Fruit fly (Drosophila melanogaster) whole organism, embryonic: ENCODE data around the gene CG42728.

Experiments used
- Antp ChIP-seq: fragments of 200-800 bp; sonication (Bioruptor generic); optimal IDR thresholded peaks from 3 replicates; lab custom pipeline; 2016; ENCODE audit warnings: missing biosample characterization, missing genetic modification characterization
- CG10321 ChIP-seq: fragments of 200-800 bp; sonication (Bioruptor generic); IDR thresholded peaks from 2 replicates; pipeline ENCODE4 v1.3.6; 2022; ENCODE audit warnings: missing biosample characterization, missing genetic modification characterization
- CG10565 ChIP-seq: fragments of 200-800 bp; sonication (Bioruptor generic); optimal IDR thresholded peaks from 3 replicates; lab custom pipeline; 2016; ENCODE audit warnings: missing biosample characterization, mild to moderate bottlenecking, missing genetic modification characterization
- CG11398 ChIP-seq: fragments of 200-800 bp; sonication (Bioruptor generic); optimal IDR thresholded peaks from 2 replicates; lab custom pipeline; 2016; ENCODE audit warnings: missing biosample characterization, missing genetic modification characterization
- CG11695 ChIP-seq: fragments of 200-800 bp; sonication (Bioruptor generic); IDR thresholded peaks from 3 replicates; pipeline ENCODE4 v1.3.6; 2022; ENCODE audit warnings: missing biosample characterization, missing genetic modification characterization
- CG12071 ChIP-seq: fragments of 200-800 bp; sonication (Bioruptor generic); optimal IDR thresholded peaks from 3 replicates; lab custom pipeline; 2018; ENCODE audit warnings: missing biosample characterization, mild to moderate bottlenecking, missing genetic modification characterization
- CG12219 ChIP-seq: fragments of 200-800 bp; sonication (Bioruptor generic); optimal IDR thresholded peaks from 3 replicates; lab custom pipeline; 2018; ENCODE audit warnings: missing biosample characterization, mild to moderate bottlenecking, missing genetic modification characterization
- CG14014 ChIP-seq: fragments of 200-800 bp; sonication (Bioruptor generic); IDR thresholded peaks from 2 replicates; pipeline ENCODE4 v1.3.6; 2022; ENCODE audit warnings: missing biosample characterization, missing genetic modification characterization
- CG14860 ChIP-seq: fragments of 200-800 bp; sonication (Bioruptor generic); IDR thresholded peaks from 3 replicates; pipeline ENCODE4 v1.3.6; 2022; ENCODE audit warnings: missing biosample characterization, missing genetic modification characterization; ENCODE audit not compliant: partially characterized antibody
- CG15696 ChIP-seq: fragments of 200-800 bp; sonication (Bioruptor generic); optimal IDR thresholded peaks from 2 replicates; lab custom pipeline; 2019; ENCODE audit warnings: missing biosample characterization, mild to moderate bottlenecking, missing genetic modification characterization, moderate library complexity
- CG16813 ChIP-seq: fragments of 200-800 bp; sonication (Bioruptor generic); IDR thresholded peaks from 3 replicates; pipeline ENCODE4 v1.3.6; 2022; ENCODE audit warnings: missing biosample characterization, missing genetic modification characterization; ENCODE audit not compliant: partially characterized antibody
- CG16815 ChIP-seq: fragments of 200-800 bp; sonication (Bioruptor generic); optimal IDR thresholded peaks from 3 replicates; lab custom pipeline; 2017; ENCODE audit warnings: missing biosample characterization, mild to moderate bottlenecking, missing genetic modification characterization
- CG17361 ChIP-seq: fragments of 200-800 bp; sonication (Bioruptor generic); IDR thresholded peaks from 3 replicates; pipeline ENCODE4 v1.3.6; 2022; ENCODE audit warnings: missing biosample characterization, missing genetic modification characterization
- CG17612 ChIP-seq: fragments of 200-800 bp; sonication (Bioruptor generic); IDR thresholded peaks from 2 replicates; pipeline ENCODE4 v1.3.6; 2022; ENCODE audit warnings: missing biosample characterization, missing genetic modification characterization
- CG18599 ChIP-seq: fragments of 200-800 bp; sonication (Bioruptor generic); optimal IDR thresholded peaks from 3 replicates; lab custom pipeline; 2017; ENCODE audit warnings: missing biosample characterization, missing genetic modification characterization, mild to moderate bottlenecking, moderate library complexity, missing genetic modification reagents
- CG31441 ChIP-seq: fragments of 200-800 bp; sonication (Bioruptor generic); IDR thresholded peaks from 2 replicates; pipeline ENCODE4 v1.3.6; 2022; ENCODE audit warnings: missing biosample characterization, missing genetic modification characterization
- CG32767 ChIP-seq: fragments of 200-800 bp; sonication (Bioruptor generic); IDR thresholded peaks from 2 replicates; pipeline ENCODE4 v1.3.6; 2022; ENCODE audit warnings: missing biosample characterization, missing genetic modification characterization
- CG33213 ChIP-seq: fragments of 200-800 bp; sonication (Bioruptor generic); optimal IDR thresholded peaks from 3 replicates; lab custom pipeline; 2016; ENCODE audit warnings: missing biosample characterization, missing genetic modification characterization
- CG6654 ChIP-seq: fragments of 200-800 bp; sonication (Bioruptor generic); optimal IDR thresholded peaks from 2 replicates; lab custom pipeline; 2017; ENCODE audit warnings: missing biosample characterization, mild to moderate bottlenecking, missing genetic modification characterization
- CG7556 ChIP-seq: fragments of 200-800 bp; sonication (Bioruptor generic); optimal IDR thresholded peaks from 2 replicates; lab custom pipeline; 2017; ENCODE audit warnings: missing biosample characterization, mild to moderate bottlenecking, missing genetic modification characterization
- CG7963 ChIP-seq: fragments of 200-800 bp; sonication (Bioruptor generic); IDR thresholded peaks from 3 replicates; pipeline ENCODE4 v1.3.6; 2022; ENCODE audit warnings: missing biosample characterization, missing genetic modification characterization; ENCODE audit not compliant: partially characterized antibody
- CG8281 ChIP-seq: fragments of 200-800 bp; sonication (Bioruptor generic); optimal IDR thresholded peaks from 2 replicates; lab custom pipeline; 2018; ENCODE audit warnings: missing biosample characterization, mild to moderate bottlenecking, missing genetic modification characterization, moderate library complexity
- CG8924 ChIP-seq: fragments of 200-800 bp; optimal IDR thresholded peaks from 3 replicates; lab custom pipeline; 2019; ENCODE audit warnings: missing biosample characterization, mild to moderate bottlenecking, missing genetic modification characterization, moderate library complexity
- CG9215 ChIP-seq: fragments of 200-800 bp; sonication (Bioruptor generic); IDR thresholded peaks from 2 replicates; pipeline ENCODE4 v1.3.6; 2022; ENCODE audit warnings: missing biosample characterization, missing genetic modification characterization
- CG9609 ChIP-seq: fragments of 200-800 bp; sonication (Bioruptor generic); optimal IDR thresholded peaks from 3 replicates; lab custom pipeline; 2016; ENCODE audit warnings: missing biosample characterization, missing genetic modification characterization
- D19A ChIP-seq: fragments of 200-800 bp; optimal IDR thresholded peaks from 3 replicates; lab custom pipeline; 2019; ENCODE audit warnings: missing biosample characterization, mild to moderate bottlenecking, missing genetic modification characterization, moderate library complexity
- Elba2 ChIP-seq: fragments of 200-800 bp; sonication (Bioruptor generic); optimal IDR thresholded peaks from 3 replicates; lab custom pipeline; 2016; ENCODE audit warnings: missing biosample characterization, missing genetic modification characterization
- Ets65A ChIP-seq: fragments of 200-800 bp; sonication (Bioruptor generic); peaks from one replicate; lab custom pipeline; 2016; ENCODE audit warnings: missing biosample characterization, missing genetic modification characterization
- Fer2 ChIP-seq: fragments of 200-800 bp; sonication (Bioruptor generic); optimal IDR thresholded peaks from 2 replicates; lab custom pipeline; 2018; ENCODE audit warnings: missing biosample characterization, mild to moderate bottlenecking, missing genetic modification characterization, moderate library complexity
- Myb ChIP-seq: fragments of 200-800 bp; sonication (Bioruptor generic); optimal IDR thresholded peaks from 2 replicates; lab custom pipeline; 2016; ENCODE audit warnings: missing biosample characterization, missing genetic modification characterization
- Scr ChIP-seq: fragments of 200-800 bp; sonication (Bioruptor generic); IDR thresholded peaks from 2 replicates; pipeline ENCODE4 v1.3.6; 2022; ENCODE audit warnings: missing biosample characterization, missing genetic modification characterization; ENCODE audit not compliant: partially characterized antibody
- Ssrp ChIP-seq: fragments of 200-800 bp; sonication (Bioruptor generic); optimal IDR thresholded peaks from 2 replicates; lab custom pipeline; 2018; ENCODE audit warnings: missing biosample characterization, mild to moderate bottlenecking, missing genetic modification characterization, moderate library complexity
- ash1 ChIP-seq: fragments of 200-800 bp; sonication (Bioruptor generic); optimal IDR thresholded peaks from 2 replicates; lab custom pipeline; 2018; ENCODE audit warnings: missing biosample characterization, mild to moderate bottlenecking, missing genetic modification characterization
- bbx ChIP-seq: fragments of 200-800 bp; sonication (Bioruptor generic); IDR thresholded peaks from 2 replicates; pipeline ENCODE4 v1.3.6; 2022; ENCODE audit warnings: missing biosample characterization, missing genetic modification characterization; ENCODE audit not compliant: partially characterized antibody
- dimm ChIP-seq: fragments of 200-800 bp; sonication (Bioruptor generic); IDR thresholded peaks from 2 replicates; pipeline ENCODE4 v1.3.6; 2022; ENCODE audit warnings: missing biosample characterization, missing genetic modification characterization
- dysf ChIP-seq: fragments of 200-800 bp; sonication (Bioruptor generic); IDR thresholded peaks from 3 replicates; pipeline ENCODE4 v1.3.6; 2022; ENCODE audit warnings: missing biosample characterization, missing genetic modification characterization
- eve ChIP-seq, 2 experiments: fragments of >200 bp; optimal IDR thresholded peaks; 2 replicates each; lab custom pipeline; 2017; ENCODE audit warnings: missing biosample characterization in 2 of 2, missing genetic modification characterization in 2 of 2
- fd102C ChIP-seq: fragments of 200-800 bp; sonication (Bioruptor generic); optimal IDR thresholded peaks from 2 replicates; lab custom pipeline; 2018; ENCODE audit warnings: missing biosample characterization, mild to moderate bottlenecking, missing genetic modification characterization, moderate library complexity
- fru ChIP-seq: fragments of >200 bp; optimal IDR thresholded peaks from 2 replicates; lab custom pipeline; 2017
- insv ChIP-seq, 2 experiments: fragments of 200-800 bp; sonication (Bioruptor generic); optimal IDR thresholded peaks; 3 replicates each; lab custom pipeline; 2016 to 2018; ENCODE audit warnings: missing biosample characterization in 2 of 2, missing genetic modification characterization in 2 of 2
- kni ChIP-seq: fragments of 200-800 bp; sonication (Bioruptor generic); optimal IDR thresholded peaks from 3 replicates; lab custom pipeline; 2017; ENCODE audit warnings: mild to moderate bottlenecking, missing biosample characterization, missing genetic modification reagents, missing genetic modification characterization
- mam ChIP-seq: fragments of 200-800 bp; sonication (Bioruptor generic); optimal IDR thresholded peaks from 3 replicates; lab custom pipeline; 2016; ENCODE audit warnings: missing biosample characterization, missing genetic modification characterization
- pita ChIP-seq: fragments of 200-800 bp; sonication (Bioruptor generic); optimal IDR thresholded peaks from 2 replicates; lab custom pipeline; 2017; ENCODE audit warnings: missing biosample characterization, mild to moderate bottlenecking, missing genetic modification characterization
- sens-2 ChIP-seq: fragments of 200-800 bp; sonication (Bioruptor generic); IDR thresholded peaks from 2 replicates; pipeline ENCODE4 v1.3.6; 2022; ENCODE audit warnings: missing biosample characterization, missing genetic modification characterization
- sna ChIP-seq: fragments of 200-800 bp; sonication (Bioruptor generic); IDR thresholded peaks from 2 replicates; pipeline ENCODE4 v1.3.6; 2022; ENCODE audit warnings: missing biosample characterization, missing genetic modification characterization; ENCODE audit not compliant: partially characterized antibody
- so ChIP-seq: fragments of 200-800 bp; sonication (Bioruptor generic); IDR thresholded peaks from 3 replicates; pipeline ENCODE4 v1.3.6; 2022; ENCODE audit warnings: missing biosample characterization, missing genetic modification characterization
- sr ChIP-seq: fragments of 200-800 bp; sonication (Bioruptor generic); IDR thresholded peaks from 3 replicates; pipeline ENCODE4 v1.3.6; 2022; ENCODE audit warnings: missing biosample characterization, missing genetic modification characterization
- stc ChIP-seq: fragments of 200-800 bp; sonication (Bioruptor generic); IDR thresholded peaks from 2 replicates; pipeline ENCODE4 v1.3.6; 2022; ENCODE audit warnings: missing biosample characterization, missing genetic modification characterization
- stwl ChIP-seq: fragments of 200-800 bp; sonication (Bioruptor generic); optimal IDR thresholded peaks from 3 replicates; lab custom pipeline; 2018; ENCODE audit warnings: missing biosample characterization, mild to moderate bottlenecking, missing genetic modification characterization, moderate library complexity
- tgo ChIP-seq: fragments of 200-800 bp; sonication (Bioruptor generic); IDR thresholded peaks from 3 replicates; pipeline ENCODE4 v1.3.6; 2022; ENCODE audit warnings: missing biosample characterization, missing genetic modification characterization
- toy ChIP-seq: fragments of 200-800 bp; sonication (Bioruptor generic); IDR thresholded peaks from 2 replicates; pipeline ENCODE4 v1.3.6; 2022; ENCODE audit warnings: missing biosample characterization, missing genetic modification characterization
- zen2 ChIP-seq: fragments of 200-800 bp; sonication (Bioruptor generic); IDR thresholded peaks from 3 replicates; pipeline ENCODE4 v1.3.6; 2022; ENCODE audit warnings: missing biosample characterization, missing genetic modification characterization; ENCODE audit not compliant: partially characterized antibody

CG42728 gene

DNA sequence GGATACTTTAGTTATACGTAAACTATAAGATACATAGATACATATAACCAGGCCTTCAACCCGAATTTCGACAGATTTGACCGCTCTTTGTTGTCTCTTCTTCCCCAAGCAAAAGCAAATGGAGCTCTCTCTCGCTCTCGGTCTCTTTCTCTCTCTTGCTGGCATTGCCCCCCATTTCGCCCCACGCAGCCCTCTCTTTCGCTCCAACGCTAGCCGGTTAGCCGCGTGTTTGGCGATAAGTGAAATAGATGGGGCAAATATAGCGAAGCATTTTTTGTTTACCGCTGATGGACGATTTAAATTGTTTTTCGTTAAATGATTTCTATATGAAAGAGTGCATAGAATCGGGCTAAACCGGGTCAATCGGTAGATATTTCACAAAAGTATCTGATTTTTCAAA lies 13.6 kb downstream of the CG42728 start (continued):
- TF ChIP-seq D19A (tag; lab: Kevin White, UChicago) (no peak), CG10321 (GFP tag; lab: Robert Waterston, UW) (0 out of 2 replicates have a peak, but pooled peaks have one; percentile 45), Ets65A (GFP tag; lab: Kevin White, UChicago) (no peak), ash1 (GFP tag; lab: Kevin White, UChicago) (no peak), CG12219 (GFP tag; lab: Kevin White, UChicago) (no peak), Elba2 (GFP tag; lab: Kevin White, UChicago) (no peak), Antp (GFP tag; lab: Kevin White, UChicago) (no peak), Myb (GFP tag; lab: Kevin White, UChicago) (no peak), CG18599 (GFP tag; lab: Kevin White, UChicago) (no peak), Fer2 (no peak), CG16813 (GFP tag; lab: Robert Waterston, UW) (no peak), CG8281 (no peak), toy (GFP tag; lab: Robert Waterston, UW) (no peak), sr (no peak), pita (no peak), dimm (no peak), CG11398 (GFP tag; lab: Kevin White, UChicago) (no peak), eve (GFP tag; optimal IDR thresholded peaks at IDR 0.05; lab: Kevin White, UChicago) (no peak), Ssrp (tag; lab: Kevin White, UChicago) (no peak), insv (GFP tag; optimal IDR thresholded peaks at IDR 0.05; lab: Kevin White, UChicago) (no peak), CG14014 (peak; percentile 20; the same call in 1 of the 2 replicates), CG17612 (GFP tag; lab: Robert Waterston, UW) (no peak), CG12071 (GFP tag; lab: Kevin White, UChicago) (peak; percentile 23), CG11695 (GFP tag; lab: Robert Waterston, UW) (peak; percentile 26; the same call in 1 of the 3 replicates), bbx (GFP tag; lab: Robert Waterston, UW) (no peak), Scr (GFP tag; lab: Robert Waterston, UW) (no peak), stc (GFP tag; lab: Robert Waterston, UW) (no peak), fd102C (GFP tag; lab: Kevin White, UChicago) (no peak), CG9609 (GFP tag; lab: Kevin White, UChicago) (no peak), CG7556 (GFP tag; lab: Kevin White, UChicago) (peak; percentile 13), kni (GFP tag; lab: Kevin White, UChicago) (no peak), CG9215 (GFP tag; lab: Robert Waterston, UW) (no peak), fru (no peak), CG10565 (GFP tag; lab: Kevin White, UChicago) (no peak), CG15696 (tag; lab: Kevin White, UChicago) (no peak), dysf (GFP tag; lab: Robert Waterston, UW) (no peak), CG33213 (no peak), CG8924 (tag; lab: Kevin White, UChicago) (no peak), so (peak; percentile 30; the same call in 1 of the 3 replicates), CG16815 (GFP tag; lab: Kevin White, UChicago) (no peak), tgo (GFP tag; lab: Robert Waterston, UW) (no peak), stwl (tag; lab: Kevin White, UChicago) (no peak), zen2 (GFP tag; lab: Robert Waterston, UW) (no peak; the same call in 2 of the 3 replicates), sna (peak; percentile 38; the same call in 1 of the 2 replicates), sens-2 (GFP tag; lab: Robert Waterston, UW) (no peak), CG6654 (no peak), CG31441 (no peak), CG7963 (GFP tag; lab: Robert Waterston, UW) (no peak), CG14860 (GFP tag; lab: Robert Waterston, UW) (no peak), mam (GFP tag; lab: Kevin White, UChicago) (no peak), CG17361 (GFP tag; lab: Robert Waterston, UW) (no peak), CG32767 (GFP tag; lab: Robert Waterston, UW) (no peak)
